Worm (Caenorhabditis elegans): ENCODE measurements around the gene map-2.
"Not testable (repeated sequence)": the region's sequence is repeated elsewhere in the genome, so short reads cannot be mapped to it uniquely, and the experiment has no call there.

map-2 gene

DNA sequence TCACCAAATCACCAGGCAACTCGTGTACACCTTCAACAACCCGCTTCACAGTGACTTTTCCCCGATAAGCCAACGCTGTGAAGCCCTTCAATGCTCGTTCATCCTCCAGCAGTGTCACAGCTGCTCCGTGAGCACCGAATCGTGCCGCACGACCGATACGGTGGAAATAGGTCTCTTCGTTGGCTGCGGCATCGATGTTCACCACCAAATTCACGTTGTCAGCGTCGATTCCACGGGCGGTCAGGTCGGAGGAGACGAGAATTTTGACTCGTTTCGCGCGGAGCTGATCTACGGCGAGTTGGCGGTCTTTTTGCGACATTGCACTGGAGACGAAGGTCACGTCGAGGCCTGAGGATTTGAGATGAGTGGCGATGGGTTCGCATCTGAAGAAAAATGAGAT, 6.0 kb upstream of the map-2 start:
- TF ChIP-seq med-1 (GFP tag; optimal IDR thresholded peaks at IDR 0.05; ENCODE audit: insufficient read depth) (no peak), flt-1 (GFP tag; IDR thresholded peaks at IDR 0.05) (no peak), tab-1 (GFP tag; IDR thresholded peaks at IDR 0.05) (no peak), ztf-23 (GFP tag; IDR thresholded peaks at IDR 0.05) (no peak), cog-1 (tag; optimal IDR thresholded peaks at IDR 0.05) (no peak), ztf-29 (GFP tag; IDR thresholded peaks at IDR 0.05) (no peak), T22C8.4 (GFP tag; IDR thresholded peaks at IDR 0.05) (no peak), klf-2 (GFP tag; conservative IDR thresholded peaks at IDR 0.05) (no peak), ref-1 (GFP tag; conservative IDR thresholded peaks at IDR 0.05) (no peak)

DNA sequence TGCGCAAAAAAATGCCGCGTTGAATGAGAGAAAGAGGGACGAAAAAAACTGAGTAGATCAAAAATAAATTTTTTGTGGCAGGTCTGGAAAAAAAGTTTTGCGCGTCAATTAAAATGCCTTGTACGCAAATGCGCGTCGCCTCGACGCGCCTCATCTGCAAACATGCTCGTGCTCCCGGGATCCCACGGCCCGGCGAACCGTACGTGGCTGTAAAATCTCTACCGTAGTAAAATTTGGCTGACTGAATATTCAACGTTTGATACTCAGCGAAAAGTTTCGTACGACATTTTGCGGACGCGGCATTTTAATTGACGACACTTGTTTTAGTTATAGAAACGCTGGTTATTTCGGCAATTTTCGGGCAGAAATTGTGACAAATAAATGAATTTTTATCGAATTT, 9.3 kb downstream of the map-2 start:
- TF ChIP-seq flt-1 (GFP tag; IDR thresholded peaks at IDR 0.05) (peak; percentile 71), ztf-23 (GFP tag; IDR thresholded peaks at IDR 0.05) (0 out of 2 replicates have a peak, but pooled peaks have one; percentile 28)

ce11 chrIV:16842873-16843272, 11.8 kb downstream of the map-2 start, which contains the start of gene Y116A8A.150:
TSS of gene Y116A8A.150 (minus strand) at chrIV:16842973.
- not testable (repeated sequence) for TF ChIP-seq med-1 (GFP tag; optimal IDR thresholded peaks at IDR 0.05; ENCODE audit: insufficient read depth); tab-1 (GFP tag; IDR thresholded peaks at IDR 0.05); ref-1 (GFP tag; conservative IDR thresholded peaks at IDR 0.05)

DNA sequence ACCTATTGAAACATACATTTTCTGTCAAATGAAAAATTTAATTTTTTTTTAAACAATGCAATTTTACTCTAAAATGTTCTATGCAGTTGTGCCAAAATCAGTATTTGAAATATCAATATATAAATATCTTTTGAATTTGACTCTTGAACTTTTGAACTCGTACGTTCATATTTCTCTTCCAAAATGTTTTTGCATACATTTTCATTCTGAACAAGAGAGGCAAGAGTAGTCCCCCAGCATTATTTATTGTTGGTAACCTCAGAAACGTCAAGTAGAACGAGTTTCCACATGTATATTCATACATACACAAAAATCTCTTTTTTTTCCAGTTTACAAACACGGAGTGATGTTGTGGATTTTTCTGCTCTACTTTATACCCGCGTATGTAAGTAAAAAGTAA, 23.3 kb downstream of the map-2 start, which contains the start of gene clec-194:
clec-194 (plus strand) TSS at position 301 of the 400 bp plus-strand sequence.
- TF ChIP-seq ztf-29 (GFP tag; IDR thresholded peaks at IDR 0.05) (no peak), tab-1 (GFP tag; IDR thresholded peaks at IDR 0.05) (no peak), flt-1 (GFP tag; IDR thresholded peaks at IDR 0.05) (no peak), T22C8.4 (GFP tag; IDR thresholded peaks at IDR 0.05) (no peak), med-1 (GFP tag; optimal IDR thresholded peaks at IDR 0.05; ENCODE audit: insufficient read depth) (no peak), ref-1 (GFP tag; conservative IDR thresholded peaks at IDR 0.05) (no peak), ztf-23 (GFP tag; IDR thresholded peaks at IDR 0.05) (no peak), klf-2 (GFP tag; conservative IDR thresholded peaks at IDR 0.05) (no peak), cog-1 (tag; optimal IDR thresholded peaks at IDR 0.05) (no peak)

- TF ChIP-seq ztf-29 (GFP tag; IDR thresholded peaks at IDR 0.05) (no peak), tab-1 (GFP tag; IDR thresholded peaks at IDR 0.05) (no peak)
These were observed 24.8 kb downstream of the map-2 start, which contains the start of gene Y116A8A.7 for ce11 chrIV:16829896-16830295. TSS of gene Y116A8A.7 (plus strand) at chrIV:16830196.

DNA sequence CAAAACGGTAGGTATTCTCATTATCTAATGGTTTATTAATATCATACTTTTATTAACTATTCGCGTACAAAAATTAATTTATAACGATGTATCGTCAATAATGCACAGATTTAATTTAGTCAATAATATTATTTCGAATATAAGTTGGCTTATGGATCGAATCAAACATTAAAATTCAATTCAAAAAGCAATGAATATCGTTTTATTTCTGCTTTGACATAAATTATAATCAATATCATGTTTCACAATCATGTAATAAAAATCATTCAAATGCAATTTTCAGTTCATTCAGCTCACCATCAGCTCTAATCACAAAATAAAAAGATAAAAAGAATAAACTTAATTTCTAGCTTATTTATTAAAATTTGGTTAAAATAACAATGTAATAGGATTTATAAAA, 26.0 kb downstream of the map-2 start, which contains the start of gene Y116A8A.6:
Y116A8A.6 (minus strand) TSS at position 101 of the 400 bp plus-strand sequence.
- TF ChIP-seq cog-1 (tag; optimal IDR thresholded peaks at IDR 0.05), result no peak

- TF ChIP-seq cog-1 (tag; optimal IDR thresholded peaks at IDR 0.05), result no peak
- no peak for TF ChIP-seq flt-1 (GFP tag; IDR thresholded peaks at IDR 0.05)
- TF ChIP-seq ztf-29 (GFP tag; IDR thresholded peaks at IDR 0.05), result no peak
- TF ChIP-seq ref-1 (GFP tag; conservative IDR thresholded peaks at IDR 0.05), result no peak
- TF ChIP-seq klf-2 (GFP tag; conservative IDR thresholded peaks at IDR 0.05), result no peak
- TF ChIP-seq tab-1 (GFP tag; IDR thresholded peaks at IDR 0.05), result no peak
- no peak for TF ChIP-seq T22C8.4 (GFP tag; IDR thresholded peaks at IDR 0.05)
- no peak for TF ChIP-seq ztf-23 (GFP tag; IDR thresholded peaks at IDR 0.05)
- no peak for TF ChIP-seq med-1 (GFP tag; optimal IDR thresholded peaks at IDR 0.05; ENCODE audit: insufficient read depth)
These were observed 32.2 kb downstream of the map-2 start, which contains the start of gene Y116A8A.4 for ce11 chrIV:16822529-16822928. TSS of gene Y116A8A.4 (plus strand) at chrIV:16822829.

DNA sequence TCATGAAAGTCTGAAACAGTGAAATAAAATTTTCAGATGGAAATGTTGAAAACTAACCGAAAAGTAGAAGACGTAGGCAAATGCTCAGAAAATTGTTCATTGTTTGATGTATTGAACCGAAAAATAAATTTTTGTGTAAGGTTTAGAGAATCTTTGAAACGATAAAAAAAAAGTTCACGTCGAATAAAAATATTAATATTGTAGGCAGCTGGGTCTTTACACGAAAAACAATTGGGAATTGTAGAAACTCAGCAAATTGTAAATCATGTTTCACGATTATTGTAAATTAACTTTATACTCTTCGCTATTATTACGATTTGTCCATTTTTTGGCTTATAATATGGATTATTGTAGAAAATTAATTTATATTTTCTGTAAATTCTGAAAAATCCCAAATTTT, 40.9 kb downstream of the map-2 start, which contains the start of gene Y116A8A.2:
Y116A8A.2 (minus strand) TSS at position 101 of the 400 bp plus-strand sequence.
- no peak for TF ChIP-seq tab-1 (GFP tag; IDR thresholded peaks at IDR 0.05)
- TF ChIP-seq flt-1 (GFP tag; IDR thresholded peaks at IDR 0.05), result no peak
- no peak for TF ChIP-seq klf-2 (GFP tag; conservative IDR thresholded peaks at IDR 0.05)
- TF ChIP-seq cog-1 (tag; optimal IDR thresholded peaks at IDR 0.05), result no peak
- no peak for TF ChIP-seq ztf-29 (GFP tag; IDR thresholded peaks at IDR 0.05)
- no peak for TF ChIP-seq ztf-23 (GFP tag; IDR thresholded peaks at IDR 0.05)
- no peak for TF ChIP-seq T22C8.4 (GFP tag; IDR thresholded peaks at IDR 0.05)
- no peak for TF ChIP-seq ref-1 (GFP tag; conservative IDR thresholded peaks at IDR 0.05)

ce11 chrIV:16812116-16812515, 42.6 kb downstream of the map-2 start:
- TF ChIP-seq T22C8.4 (GFP tag; IDR thresholded peaks at IDR 0.05) (no peak), med-1 (GFP tag; optimal IDR thresholded peaks at IDR 0.05; ENCODE audit: insufficient read depth) (no peak), ztf-29 (GFP tag; IDR thresholded peaks at IDR 0.05) (no peak), ztf-23 (GFP tag; IDR thresholded peaks at IDR 0.05) (no peak), ref-1 (GFP tag; conservative IDR thresholded peaks at IDR 0.05) (no peak), cog-1 (tag; optimal IDR thresholded peaks at IDR 0.05) (no peak), flt-1 (GFP tag; IDR thresholded peaks at IDR 0.05) (no peak), klf-2 (GFP tag; conservative IDR thresholded peaks at IDR 0.05) (no peak), tab-1 (GFP tag; IDR thresholded peaks at IDR 0.05) (no peak)

- TF ChIP-seq ztf-23 (GFP tag; IDR thresholded peaks at IDR 0.05) (no peak), ztf-29 (GFP tag; IDR thresholded peaks at IDR 0.05) (no peak), T22C8.4 (GFP tag; IDR thresholded peaks at IDR 0.05) (no peak), ref-1 (GFP tag; conservative IDR thresholded peaks at IDR 0.05) (no peak), med-1 (GFP tag; optimal IDR thresholded peaks at IDR 0.05; ENCODE audit: insufficient read depth) (no peak), cog-1 (tag; optimal IDR thresholded peaks at IDR 0.05) (no peak), tab-1 (GFP tag; IDR thresholded peaks at IDR 0.05) (no peak), flt-1 (GFP tag; IDR thresholded peaks at IDR 0.05) (no peak), klf-2 (GFP tag; conservative IDR thresholded peaks at IDR 0.05) (no peak)
These were observed 48.3 kb downstream of the map-2 start, which contains the start of gene clec-193 for ce11 chrIV:16806352-16806751. TSS of gene clec-193 (minus strand) at chrIV:16806452.
